Worm (Caenorhabditis elegans): ENCODE measurements around the gene srh-222.

srh-222 gene

ce11 chrIV:4021847-4022780 is 42.5 kb downstream of the srh-222 start:
- TF ChIP-seq unc-62 (GFP tag; optimal IDR thresholded peaks at IDR 0.05), result no peak

ce11 chrIV:4024159-4025004 is 44.8 kb downstream of the srh-222 start:
- no peak for TF ChIP-seq unc-62 (GFP tag; optimal IDR thresholded peaks at IDR 0.05)

ce11 chrIV:4025923-4026322 is 46.3 kb downstream of the srh-222 start:
- no peak for TF ChIP-seq unc-62 (GFP tag; optimal IDR thresholded peaks at IDR 0.05)

- TF ChIP-seq unc-62 (GFP tag; optimal IDR thresholded peaks at IDR 0.05), result no peak
These were observed 47.7 kb downstream of the srh-222 start for ce11 chrIV:4027106-4027888.

ce11 chrIV:4028177-4028576 is 48.6 kb downstream of the srh-222 start:
- TF ChIP-seq unc-62 (GFP tag; optimal IDR thresholded peaks at IDR 0.05), result no peak

ce11 chrIV:4029288-4029687 is 49.7 kb downstream of the srh-222 start:
- TF ChIP-seq unc-62 (GFP tag; optimal IDR thresholded peaks at IDR 0.05), result no peak
